Worm (Caenorhabditis elegans): ENCODE measurements around the gene dap-3.

ce11 chrII:10554972-10555371, 26.0 kb upstream of the dap-3 start, which contains the start of gene mnk-1:
- no peak for TF ChIP-seq dve-1 (tag; optimal IDR thresholded peaks at IDR 0.05)
- TF ChIP-seq nfya-1 (tag; optimal IDR thresholded peaks at IDR 0.05): no peak
- no peak for TF ChIP-seq ceh-22 (tag; optimal IDR thresholded peaks at IDR 0.05)
- TF ChIP-seq ama-1 (optimal IDR thresholded peaks at IDR 0.05): no peak
- TF ChIP-seq hlh-30 (tag; optimal IDR thresholded peaks at IDR 0.05; ENCODE audit: insufficient read depth): no peak
- no peak for TF ChIP-seq fax-1 (tag; optimal IDR thresholded peaks at IDR 0.05)
